Fruit fly (Drosophila melanogaster): ENCODE measurements around the gene CG14401.

DNA sequence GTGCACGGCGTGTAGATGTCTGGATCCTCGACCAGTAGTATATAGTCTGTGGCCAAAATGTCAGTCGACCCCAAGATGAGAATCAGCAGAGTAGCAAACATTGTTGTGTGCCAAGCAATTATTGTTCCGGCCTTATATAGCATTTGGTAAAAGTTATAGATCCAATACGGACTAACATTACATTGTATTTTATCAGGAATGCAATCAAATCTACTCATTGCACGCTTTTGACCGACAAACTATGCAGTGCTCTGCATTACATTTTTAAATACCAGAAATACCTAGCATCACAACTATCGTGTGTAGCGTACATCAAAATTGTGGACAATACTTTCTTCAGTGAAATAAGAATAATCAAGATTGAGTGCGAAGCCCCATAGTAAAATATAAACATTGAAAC lies 48.9 kb upstream of the CG14401 start, which contains the start of gene CheB38c:
- TF ChIP-seq EcR (GFP tag; optimal IDR thresholded peaks at IDR 0.05) = no peak
- TF ChIP-seq CG8478 (optimal IDR thresholded peaks at IDR 0.05) = no peak
- TF ChIP-seq Dll (optimal IDR thresholded peaks at IDR 0.05) = no peak
- no peak for TF ChIP-seq psq (optimal IDR thresholded peaks at IDR 0.05)
- no peak for TF ChIP-seq usp (GFP tag; optimal IDR thresholded peaks at IDR 0.05)
- no peak for TF ChIP-seq pan (optimal IDR thresholded peaks at IDR 0.05)
